Worm (Caenorhabditis elegans) whole organism, midembryonic: ENCODE results near the gene math-38.

Experiments
- flt-1 ChIP-seq: fragments of 200-800 bp; sonication (Bioruptor generic); IDR thresholded peaks from 2 replicates; pipeline ENCODE4 v1.3.6; 2022; ENCODE audit warnings: missing genetic modification characterization, missing compliant biosample characterization
- ref-1 ChIP-seq: fragments of 200-800 bp; sonication (Bioruptor generic); conservative IDR thresholded peaks from 2 replicates; pipeline ENCODE4 v1.3.6; 2022; ENCODE audit warnings: missing genetic modification reagents, missing genetic modification characterization, missing compliant biosample characterization

- no peak for TF ChIP-seq flt-1 (GFP tag; lab: Robert Waterston, UW)
- TF ChIP-seq ref-1 (GFP tag; lab: Robert Waterston, UW) = no peak
Measured at ce11 chrII:1600661-1601060, 20.9 kb upstream of the math-38 start, which contains the start of gene bath-26.
